Worm (Caenorhabditis elegans) whole organism, young adult: ENCODE data around the gene cki-2.

Experiments used
- B0019.2 ChIP-seq: fragments of 200-800 bp; sonication (Bioruptor generic); conservative IDR thresholded peaks from 2 replicates; pipeline ENCODE4 v1.3.6; 2022; ENCODE audit warnings: missing genetic modification reagents, missing genetic modification characterization, missing compliant biosample characterization
- B0035.1 ChIP-seq: sonication (generic microtip); optimal IDR thresholded peaks from 2 replicates; lab custom pipeline; 2016; ENCODE audit warnings: missing genetic modification characterization, mild to moderate bottlenecking, missing compliant biosample characterization, missing genotype, missing genetic modification reagents
- B0261.1 ChIP-seq: sonication (generic microtip); optimal IDR thresholded peaks from 2 replicates; lab custom pipeline; 2016; ENCODE audit warnings: mild to moderate bottlenecking, missing genetic modification characterization, moderate library complexity, missing compliant biosample characterization
- F33H1.4 ChIP-seq: fragments of 200-800 bp; sonication (Bioruptor generic); IDR thresholded peaks from 2 replicates; pipeline ENCODE4 v1.3.6; 2022; ENCODE audit warnings: missing genetic modification reagents, missing genetic modification characterization, missing compliant biosample characterization
- F37B4.10 ChIP-seq: fragments of 200-800 bp; sonication (Bioruptor generic); IDR thresholded peaks from 2 replicates; pipeline ENCODE4 v1.3.6; 2022; ENCODE audit warnings: missing genetic modification characterization, missing compliant biosample characterization
- F39B2.1 ChIP-seq: fragments of 200-800 bp; sonication (Bioruptor generic); IDR thresholded peaks from 2 replicates; pipeline ENCODE4 v1.3.6; 2022; ENCODE audit warnings: missing genetic modification reagents, missing genetic modification characterization, missing compliant biosample characterization
- F52B5.7 ChIP-seq: sonication (generic microtip); optimal IDR thresholded peaks from 2 replicates; lab custom pipeline; 2016; ENCODE audit warnings: mild to moderate bottlenecking, missing genetic modification characterization, missing compliant biosample characterization
- F57C9.4 ChIP-seq: sonication (generic microtip); optimal IDR thresholded peaks from 2 replicates; lab custom pipeline; 2017; ENCODE audit warnings: mild to moderate bottlenecking, missing genetic modification characterization, missing compliant biosample characterization
- K11D2.4 ChIP-seq: fragments of 200-800 bp; sonication (Bioruptor generic); IDR thresholded peaks from 2 replicates; pipeline ENCODE4 v1.3.6; 2022; ENCODE audit warnings: missing genetic modification reagents, missing genetic modification characterization, missing compliant biosample characterization
- K12H6.12 ChIP-seq: fragments of 200-800 bp; sonication (Bioruptor generic); optimal IDR thresholded peaks from 2 replicates; lab custom pipeline; 2018; ENCODE audit warnings: mild to moderate bottlenecking, missing genetic modification characterization, missing compliant biosample characterization
- T26A5.8 ChIP-seq: sonication (generic microtip); optimal IDR thresholded peaks from 2 replicates; lab custom pipeline; 2016; ENCODE audit warnings: missing genetic modification characterization, missing compliant biosample characterization
- Y95B8A.8 ChIP-seq: fragments of 200-800 bp; sonication (Bioruptor generic); IDR thresholded peaks from 2 replicates; pipeline ENCODE4 v1.3.6; 2022; ENCODE audit warnings: missing genetic modification reagents, missing genetic modification characterization, missing compliant biosample characterization
- akir-1 ChIP-seq: fragments of 200-800 bp; sonication (Bioruptor generic); optimal IDR thresholded peaks from 2 replicates; lab custom pipeline; 2018; ENCODE audit warnings: mild to moderate bottlenecking, missing genetic modification characterization, moderate library complexity, missing compliant biosample characterization
- aptf-2 ChIP-seq: fragments of 200-800 bp; sonication (Bioruptor generic); conservative IDR thresholded peaks from 2 replicates; pipeline ENCODE4 v1.3.6; 2022; ENCODE audit warnings: missing genetic modification reagents, missing genetic modification characterization, missing compliant biosample characterization
- aptf-3 ChIP-seq: fragments of 200-800 bp; sonication (Bioruptor generic); IDR thresholded peaks from 2 replicates; pipeline ENCODE4 v1.3.6; 2022; ENCODE audit warnings: missing genetic modification characterization, missing compliant biosample characterization
- athp-1 ChIP-seq: sonication (generic microtip); optimal IDR thresholded peaks from 2 replicates; lab custom pipeline; 2017; ENCODE audit warnings: mild to moderate bottlenecking, missing genetic modification characterization, missing compliant biosample characterization
- attf-5 ChIP-seq: fragments of 200-800 bp; sonication (Bioruptor generic); optimal IDR thresholded peaks from 2 replicates; lab custom pipeline; 2018; ENCODE audit warnings: mild to moderate bottlenecking, missing genetic modification characterization, missing compliant biosample characterization
- bed-2 ChIP-seq: fragments of 200-800 bp; sonication (Bioruptor generic); IDR thresholded peaks from 2 replicates; pipeline ENCODE4 v1.3.6; 2022; ENCODE audit warnings: missing genetic modification reagents, missing genetic modification characterization, missing compliant biosample characterization
- cebp-1 ChIP-seq, 2 experiments: fragments of 200-800 bp in 1 of 2; sonication (Bioruptor generic) in 1 of 2; sonication (generic microtip) in 1 of 2; IDR thresholded peaks in 1 of 2; optimal IDR thresholded peaks in 1 of 2; 2 replicates each; pipeline versions ENCODE4 v1.3.6 to Lab custom; 2017 to 2022; ENCODE audit warnings: missing compliant biosample characterization in 2 of 2, missing genetic modification characterization in 2 of 2, mild to moderate bottlenecking in 1 of 2, missing genetic modification reagents in 1 of 2, moderate library complexity in 1 of 2
- ceh-27 ChIP-seq: fragments of 200-800 bp; sonication (Bioruptor generic); optimal IDR thresholded peaks from 2 replicates; lab custom pipeline; 2018; ENCODE audit warnings: mild to moderate bottlenecking, missing genetic modification characterization, moderate library complexity, missing compliant biosample characterization
- egl-18 ChIP-seq: fragments of 200-800 bp; sonication (Bioruptor generic); IDR thresholded peaks from 2 replicates; pipeline ENCODE4 v1.3.6; 2022; ENCODE audit warnings: missing genetic modification reagents, missing genetic modification characterization, missing compliant biosample characterization
- egl-44 ChIP-seq: fragments of 200-800 bp; sonication (Bioruptor generic); IDR thresholded peaks from 2 replicates; pipeline ENCODE4 v1.3.6; 2022; ENCODE audit warnings: missing genetic modification reagents, missing genetic modification characterization, missing compliant biosample characterization
- egrh-3 ChIP-seq: fragments of 200-800 bp; sonication (Bioruptor generic); IDR thresholded peaks from 2 replicates; pipeline ENCODE4 v1.3.6; 2022; ENCODE audit warnings: missing genetic modification reagents, missing genetic modification characterization, missing compliant biosample characterization
- ets-4 ChIP-seq: fragments of 200-800 bp; sonication (Bioruptor generic); optimal IDR thresholded peaks from 2 replicates; lab custom pipeline; 2018; ENCODE audit warnings: mild to moderate bottlenecking, missing genetic modification characterization, missing compliant biosample characterization
- him-1 ChIP-seq: sonication (generic microtip); optimal IDR thresholded peaks from 2 replicates; lab custom pipeline; 2016; ENCODE audit warnings: missing genotype, missing genetic modification reagents, missing genetic modification characterization, missing compliant biosample characterization
- hlh-12 ChIP-seq: sonication (generic microtip); optimal IDR thresholded peaks from 2 replicates; lab custom pipeline; 2016; ENCODE audit warnings: missing genetic modification characterization, missing compliant biosample characterization
- lag-1 ChIP-seq: fragments of 200-800 bp; sonication (Bioruptor generic); IDR thresholded peaks from 2 replicates; pipeline ENCODE4 v1.3.6; 2022; ENCODE audit warnings: missing genetic modification reagents, missing genetic modification characterization, missing compliant biosample characterization
- let-607 ChIP-seq, 2 experiments: fragments of 200-800 bp in 1 of 2; sonication (Bioruptor generic) in 1 of 2; sonication (generic microtip) in 1 of 2; optimal IDR thresholded peaks; 2 replicates each; lab custom pipeline; 2016 to 2018; ENCODE audit warnings: mild to moderate bottlenecking in 2 of 2, missing compliant biosample characterization in 2 of 2, missing genetic modification characterization in 2 of 2, moderate library complexity in 2 of 2, missing genotype in 1 of 2
- lin-35 ChIP-seq, 3 experiments: fragments of 150-350 bp in 2 of 3; sonication (generic microtip) in 1 of 3; optimal IDR thresholded peaks; 2 replicates each; lab custom pipeline; 2014 to 2018; ENCODE audit warnings: missing biosample characterization in 3 of 3, missing genetic modification characterization in 3 of 3, missing genetic modification reagents in 3 of 3
- lin-40 ChIP-seq: sonication (generic microtip); optimal IDR thresholded peaks from 2 replicates; lab custom pipeline; 2016; ENCODE audit warnings: missing genetic modification characterization, mild to moderate bottlenecking, missing compliant biosample characterization, missing genotype, missing genetic modification reagents
- lin-54 ChIP-seq: fragments of 200-800 bp; sonication (Bioruptor generic); optimal IDR thresholded peaks from 2 replicates; lab custom pipeline; 2018; ENCODE audit warnings: mild to moderate bottlenecking, missing genetic modification characterization, missing compliant biosample characterization
- nfya-1 ChIP-seq: sonication (generic microtip); optimal IDR thresholded peaks from 2 replicates; lab custom pipeline; 2017; ENCODE audit warnings: antibody characterized with exemption, missing compliant biosample characterization, missing genetic modification characterization, borderline replicate concordance; ENCODE audit not compliant: insufficient read depth
- nfyb-1 ChIP-seq: fragments of 200-800 bp; sonication (Bioruptor generic); IDR thresholded peaks from 2 replicates; pipeline ENCODE4 v1.3.6; 2022; ENCODE audit warnings: missing genetic modification reagents, missing genetic modification characterization, missing compliant biosample characterization
- nhr-120 ChIP-seq: fragments of 200-800 bp; sonication (Bioruptor generic); IDR thresholded peaks from 2 replicates; pipeline ENCODE4 v1.3.6; 2022; ENCODE audit warnings: missing genetic modification characterization, missing compliant biosample characterization
- sdz-38 ChIP-seq: sonication (generic microtip); optimal IDR thresholded peaks from 2 replicates; lab custom pipeline; 2016; ENCODE audit warnings: missing genotype, missing genetic modification characterization, missing compliant biosample characterization
- snpc-4 ChIP-seq, 5 experiments: fragments of 150-350 bp in 1 of 5; sonication (generic microtip) in 4 of 5; optimal IDR thresholded peaks; 2 replicates each; lab custom pipeline; 2014 to 2018; ENCODE audit warnings: missing genetic modification characterization in 5 of 5, missing biosample characterization in 3 of 5, antibody characterized with exemption in 2 of 5, mild to moderate bottlenecking in 2 of 5, missing compliant biosample characterization in 2 of 5, missing genotype in 2 of 5, moderate library complexity in 2 of 5, missing genetic modification reagents in 1 of 5
- somi-1 ChIP-seq: fragments of 200-800 bp; sonication (Bioruptor generic); optimal IDR thresholded peaks from 2 replicates; lab custom pipeline; 2018; ENCODE audit warnings: mild to moderate bottlenecking, missing genetic modification characterization, missing compliant biosample characterization
- tbx-9 ChIP-seq: sonication (generic microtip); optimal IDR thresholded peaks from 2 replicates; lab custom pipeline; 2016; ENCODE audit warnings: borderline replicate concordance, missing genetic modification characterization, inconsistent platforms, missing compliant biosample characterization
- tlf-1 ChIP-seq: fragments of 200-800 bp; sonication (Bioruptor generic); optimal IDR thresholded peaks from 2 replicates; lab custom pipeline; 2018; ENCODE audit warnings: mild to moderate bottlenecking, missing genetic modification characterization, missing compliant biosample characterization
- unc-130 ChIP-seq: sonication (generic microtip); optimal IDR thresholded peaks from 2 replicates; lab custom pipeline; 2016; ENCODE audit warnings: missing genetic modification reagents, missing genetic modification characterization, missing compliant biosample characterization
- ztf-18 ChIP-seq: sonication (generic microtip); optimal IDR thresholded peaks from 2 replicates; lab custom pipeline; 2016; ENCODE audit warnings: missing genotype, mild to moderate bottlenecking, missing genetic modification characterization, missing compliant biosample characterization

The cki-2 gene

DNA sequence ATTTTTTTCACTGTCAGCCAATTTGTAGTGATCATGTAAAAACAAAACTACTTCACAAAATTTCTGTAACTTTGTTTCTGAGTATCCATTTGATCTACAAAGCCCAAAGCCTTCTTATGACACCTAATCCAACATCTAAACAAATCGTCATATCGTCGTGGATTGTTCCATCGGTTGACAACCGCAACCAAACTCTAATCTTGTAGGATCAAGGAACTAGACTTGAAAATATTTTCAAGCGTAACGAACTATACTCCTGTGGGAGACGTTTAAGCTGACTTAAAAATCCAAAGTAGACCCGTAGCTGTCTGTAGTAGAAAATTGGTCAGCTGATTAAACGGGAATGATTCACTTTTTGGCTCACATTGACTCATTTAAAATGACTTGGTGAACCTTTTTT is 13.3 kb downstream of the cki-2 start (continued):
- TF ChIP-seq akir-1 (GFP tag; lab: Kevin White, UChicago): no peak
- TF ChIP-seq snpc-4 (GFP tag; optimal IDR thresholded peaks at IDR 0.05; lab: Kevin White, UChicago): no peak
- no peak for TF ChIP-seq snpc-4 (tag; optimal IDR thresholded peaks at IDR 0.05; lab: Kevin White, UChicago)
- TF ChIP-seq B0261.1 (tag; lab: Kevin White, UChicago): no peak
- TF ChIP-seq, all 124 proteins: peak for 0

DNA sequence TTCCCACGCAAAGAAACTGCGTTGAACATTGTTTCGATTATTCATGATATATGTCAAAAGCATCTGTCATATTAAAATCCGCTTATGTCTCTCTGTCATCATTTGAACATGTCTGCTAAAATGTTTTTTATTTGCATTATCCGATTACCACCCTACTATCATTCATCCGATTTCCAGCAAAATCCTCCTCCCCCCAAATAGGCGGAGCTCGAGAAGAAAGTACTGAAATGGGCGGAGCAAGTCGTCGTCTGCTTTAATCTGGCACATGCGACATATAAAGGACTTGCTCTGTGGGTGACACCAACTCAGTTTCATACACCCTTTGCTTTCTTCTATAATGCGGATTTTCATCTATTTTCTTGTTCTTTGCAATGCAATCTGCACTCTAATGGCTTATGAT is 15.8 kb downstream of the cki-2 start, which contains the start of gene T09A5.14:
T09A5.14 (plus strand) TSS at position 301 of the 400 bp plus-strand sequence.
- TF ChIP-seq lin-54 (no peak), aptf-2 (GFP tag; lab: Robert Waterston, UW) (no peak), nhr-120 (no peak), egrh-3 (GFP tag; lab: Robert Waterston, UW) (no peak), lag-1 (GFP tag; lab: Robert Waterston, UW) (no peak), ceh-27 (GFP tag; lab: Kevin White, UChicago) (no peak), snpc-4 (GFP tag; optimal IDR thresholded peaks at IDR 0.05; lab: Kevin White, UChicago) (no peak), snpc-4 (tag; optimal IDR thresholded peaks at IDR 0.05; lab: Kevin White, UChicago) (no peak), nfyb-1 (GFP tag; lab: Robert Waterston, UW) (no peak), egl-44 (GFP tag; lab: Robert Waterston, UW) (no peak), K11D2.4 (GFP tag; lab: Robert Waterston, UW) (no peak), attf-5 (no peak), Y95B8A.8 (no peak), sdz-38 (tag; lab: Kevin White, UChicago) (no peak), unc-130 (no peak)

DNA sequence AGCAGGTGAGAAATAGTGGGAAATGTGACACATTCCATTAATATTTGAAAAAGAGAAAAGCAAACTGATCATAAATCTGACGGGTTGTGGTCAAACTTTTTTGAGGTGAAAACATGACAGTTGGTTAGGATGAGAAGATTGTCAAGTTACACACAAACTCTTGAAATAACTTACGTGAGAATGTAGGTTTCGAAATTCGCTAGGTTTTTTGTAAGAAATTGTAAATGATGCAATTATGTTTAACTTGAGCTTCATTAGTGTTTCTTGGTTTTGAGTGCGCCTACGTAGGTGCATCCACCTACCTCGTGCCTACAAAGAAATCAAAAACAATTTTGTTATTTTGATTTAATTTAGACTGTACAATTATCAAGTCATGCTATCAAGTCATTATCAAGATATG is 19.0 kb downstream of the cki-2 start, which contains the start of gene cex-2:
cex-2 (minus strand) TSS at position 101 of the 400 bp plus-strand sequence.
- TF ChIP-seq lin-40 (tag; lab: Kevin White, UChicago) (no peak), F52B5.7 (tag; lab: Kevin White, UChicago) (no peak), hlh-12 (tag; lab: Kevin White, UChicago) (no peak), F39B2.1 (no peak), lin-35 (GFP tag; optimal IDR thresholded peaks at IDR 0.05; lab: Kevin White, UChicago) (no peak), bed-2 (GFP tag; lab: Robert Waterston, UW) (no peak), attf-5 (no peak)

DNA sequence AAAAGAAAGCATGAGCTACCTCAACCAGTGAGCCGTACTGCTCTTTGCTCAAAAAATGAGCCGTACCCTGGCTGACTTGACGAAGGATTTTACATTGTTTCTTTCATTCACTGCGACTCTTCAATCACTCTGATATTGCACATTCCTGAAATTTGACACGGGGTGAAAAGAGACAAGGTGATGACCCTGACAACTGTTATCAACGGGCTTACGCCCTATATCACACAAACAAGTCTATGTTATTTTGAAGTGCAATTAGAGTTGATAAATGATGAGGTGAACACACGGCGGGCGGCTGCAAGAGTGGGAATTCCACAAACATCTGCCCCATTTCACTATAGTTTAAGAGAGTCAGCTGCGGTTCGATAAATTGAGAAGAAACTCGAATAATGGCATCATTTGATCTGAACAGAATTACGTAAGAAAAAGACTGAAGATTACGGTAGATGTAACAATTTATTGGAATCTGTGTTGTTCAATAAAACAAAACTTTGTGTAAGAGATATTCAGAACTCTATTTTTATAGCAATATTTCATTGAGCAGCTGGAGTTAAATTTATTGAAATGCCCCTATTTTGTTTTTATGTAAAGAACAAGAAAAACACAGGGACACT is 20.4 kb downstream of the cki-2 start:
- TF ChIP-seq tlf-1: no peak
- TF ChIP-seq ztf-18: no peak
- no peak for TF ChIP-seq nfya-1 (tag; lab: Kevin White, UChicago)
- peak; percentile 61 for TF ChIP-seq K12H6.12
- TF ChIP-seq egrh-3 (GFP tag; lab: Robert Waterston, UW): no peak
- no peak for TF ChIP-seq let-607 (tag; optimal IDR thresholded peaks at IDR 0.05; lab: Kevin White, UChicago)
- no peak for TF ChIP-seq F33H1.4
- TF ChIP-seq nfyb-1 (GFP tag; lab: Robert Waterston, UW): 0 out of 2 replicates have a peak, but pooled peaks have one; percentile 7
- no peak for TF ChIP-seq F57C9.4 (tag; lab: Kevin White, UChicago)
- TF ChIP-seq cebp-1 (GFP tag; IDR thresholded peaks at IDR 0.05; lab: Robert Waterston, UW): no peak
- no peak for TF ChIP-seq cebp-1 (tag; optimal IDR thresholded peaks at IDR 0.05; lab: Kevin White, UChicago)
- TF ChIP-seq tbx-9 (tag; lab: Kevin White, UChicago): no peak
- TF ChIP-seq aptf-3 (GFP tag; lab: Robert Waterston, UW): no peak
- no peak for TF ChIP-seq ets-4 (GFP tag; lab: Kevin White, UChicago)
- no peak for TF ChIP-seq B0019.2 (GFP tag; lab: Robert Waterston, UW)
- TF ChIP-seq him-1 (tag; lab: Kevin White, UChicago): no peak
- no peak for TF ChIP-seq B0035.1
- no peak for TF ChIP-seq T26A5.8 (tag; lab: Kevin White, UChicago)
- TF ChIP-seq somi-1 (GFP tag; lab: Kevin White, UChicago): peak; percentile 40
- TF ChIP-seq egl-18 (GFP tag; lab: Robert Waterston, UW): no peak
- TF ChIP-seq F37B4.10 (GFP tag; lab: Robert Waterston, UW): no peak
- no peak for TF ChIP-seq athp-1 (tag; lab: Kevin White, UChicago)
